Worm (Caenorhabditis elegans) whole organism, L3 larva: ENCODE results near the gene C26B9.5.
A peak's percentile ranks its signal among the peaks of the same experiment; 100 is the strongest.

Experiments
- ZK546.5 ChIP-seq: sonication (generic microtip); optimal IDR thresholded peaks from 2 replicates; lab custom pipeline; 2017; ENCODE audit warnings: missing biosample characterization, missing genetic modification characterization
- ama-1 ChIP-seq: fragments of 150-350 bp; optimal IDR thresholded peaks from 2 replicates; lab custom pipeline; 2018
- ceh-16 ChIP-seq: sonication (generic microtip); optimal IDR thresholded peaks from 2 replicates; lab custom pipeline; 2017; ENCODE audit warnings: missing biosample characterization, missing genetic modification characterization
- ceh-28 ChIP-seq: fragments of 150-350 bp; optimal IDR thresholded peaks from 2 replicates; lab custom pipeline; 2014; ENCODE audit warnings: missing biosample characterization, missing genetic modification reagents, missing genetic modification characterization
- ceh-82 ChIP-seq: fragments of 150-350 bp; optimal IDR thresholded peaks from 2 replicates; lab custom pipeline; 2014; ENCODE audit warnings: missing biosample characterization, missing genetic modification characterization
- ceh-9 ChIP-seq: sonication (generic microtip); optimal IDR thresholded peaks from 2 replicates; lab custom pipeline; 2018; ENCODE audit warnings: missing biosample characterization, missing genetic modification characterization
- egl-27 ChIP-seq: sonication (generic microtip); optimal IDR thresholded peaks from 4 replicates; lab custom pipeline; 2017; ENCODE audit warnings: missing biosample characterization, missing genetic modification reagents, missing genetic modification characterization
- elt-1 ChIP-seq: fragments of 150-350 bp; optimal IDR thresholded peaks from 2 replicates; lab custom pipeline; 2014; ENCODE audit warnings: missing biosample characterization, missing genetic modification characterization
- elt-2 ChIP-seq: sonication (generic microtip); optimal IDR thresholded peaks from 2 replicates; lab custom pipeline; 2016; ENCODE audit warnings: missing genetic modification reagents, mild to moderate bottlenecking, missing genetic modification characterization, missing compliant biosample characterization
- elt-3 ChIP-seq, 3 experiments: fragments of 150-350 bp in 1 of 3; sonication (generic microtip) in 2 of 3; optimal IDR thresholded peaks; 2 replicates in 2 of 3; 4 replicates in 1 of 3; lab custom pipeline; 2014 to 2017; ENCODE audit warnings: missing biosample characterization in 3 of 3, missing genetic modification characterization in 3 of 3
- eor-1 ChIP-seq, 2 experiments: fragments of 150-350 bp; optimal IDR thresholded peaks; 2 replicates each; lab custom pipeline; 2014 to 2018; ENCODE audit warnings: missing biosample characterization in 2 of 2, missing genetic modification characterization in 2 of 2
- fkh-10 ChIP-seq: sonication (generic microtip); optimal IDR thresholded peaks from 2 replicates; lab custom pipeline; 2017; ENCODE audit warnings: missing biosample characterization, missing genetic modification reagents, missing genetic modification characterization
- fos-1 ChIP-seq: fragments of 150-350 bp; optimal IDR thresholded peaks from 2 replicates; lab custom pipeline; 2014; ENCODE audit warnings: missing biosample characterization, missing genetic modification characterization
- hmg-11 ChIP-seq: sonication (generic microtip); optimal IDR thresholded peaks from 2 replicates; lab custom pipeline; 2016; ENCODE audit warnings: missing genetic modification characterization, missing compliant biosample characterization
- jun-1 ChIP-seq: fragments of 150-350 bp; optimal IDR thresholded peaks from 2 replicates; lab custom pipeline; 2014; ENCODE audit warnings: missing biosample characterization, missing genetic modification reagents, missing genetic modification characterization
- lin-15B ChIP-seq: fragments of 150-350 bp; optimal IDR thresholded peaks from 2 replicates; lab custom pipeline; 2014; ENCODE audit warnings: missing biosample characterization, missing genetic modification characterization
- lin-39 ChIP-seq: fragments of 150-350 bp; optimal IDR thresholded peaks from 2 replicates; lab custom pipeline; 2018; ENCODE audit warnings: missing biosample characterization, missing genetic modification reagents, missing genetic modification characterization
- lsy-12 ChIP-seq: sonication (generic microtip); optimal IDR thresholded peaks from 2 replicates; lab custom pipeline; 2016; ENCODE audit warnings: mild to moderate bottlenecking, missing genetic modification characterization, missing compliant biosample characterization
- mdl-1 ChIP-seq: fragments of 150-350 bp; optimal IDR thresholded peaks from 2 replicates; lab custom pipeline; 2014; ENCODE audit warnings: missing biosample characterization, missing genetic modification characterization
- nhr-11 ChIP-seq: fragments of 150-350 bp; optimal IDR thresholded peaks from 2 replicates; lab custom pipeline; 2014; ENCODE audit warnings: missing biosample characterization, missing genetic modification characterization
- nhr-12 ChIP-seq: fragments of 150-350 bp; optimal IDR thresholded peaks from 2 replicates; lab custom pipeline; 2014; ENCODE audit warnings: missing biosample characterization, missing genetic modification characterization
- nhr-23 ChIP-seq: fragments of 150-350 bp; optimal IDR thresholded peaks from 2 replicates; lab custom pipeline; 2014; ENCODE audit warnings: missing biosample characterization, missing genetic modification reagents, missing genetic modification characterization
- nhr-25 ChIP-seq: sonication (generic microtip); optimal IDR thresholded peaks from 2 replicates; lab custom pipeline; 2017; ENCODE audit warnings: missing biosample characterization, missing genetic modification characterization
- nhr-43 ChIP-seq: sonication (generic microtip); optimal IDR thresholded peaks from 2 replicates; lab custom pipeline; 2016; ENCODE audit warnings: mild to moderate bottlenecking, missing genetic modification characterization, missing compliant biosample characterization; ENCODE audit not compliant: poor library complexity, severe bottlenecking
- nhr-67 ChIP-seq: fragments of 150-350 bp; optimal IDR thresholded peaks from 2 replicates; lab custom pipeline; 2014; ENCODE audit warnings: missing biosample characterization, missing genetic modification characterization
- nhr-77 ChIP-seq: fragments of 150-350 bp; optimal IDR thresholded peaks from 2 replicates; lab custom pipeline; 2014; ENCODE audit warnings: missing biosample characterization, missing genetic modification characterization
- pha-4 ChIP-seq: fragments of 150-350 bp; optimal IDR thresholded peaks from 2 replicates; lab custom pipeline; 2014; ENCODE audit warnings: missing biosample characterization, missing genetic modification reagents, missing genetic modification characterization
- pqm-1 ChIP-seq: fragments of 150-350 bp; optimal IDR thresholded peaks from 2 replicates; lab custom pipeline; 2017; ENCODE audit warnings: missing biosample characterization, missing genetic modification characterization, inconsistent platforms
- skn-1 ChIP-seq: fragments of 150-350 bp; optimal IDR thresholded peaks from 2 replicates; lab custom pipeline; 2014; ENCODE audit warnings: missing biosample characterization, missing genetic modification characterization
- snpc-4 ChIP-seq: fragments of 150-350 bp; optimal IDR thresholded peaks from 2 replicates; lab custom pipeline; 2014; ENCODE audit warnings: missing biosample characterization, missing genetic modification characterization
- tbx-2 ChIP-seq: sonication (generic microtip); optimal IDR thresholded peaks from 2 replicates; lab custom pipeline; 2016; ENCODE audit warnings: mild to moderate bottlenecking, missing genetic modification characterization, missing compliant biosample characterization
- unc-39 ChIP-seq: sonication (generic microtip); optimal IDR thresholded peaks from 4 replicates; lab custom pipeline; 2017; ENCODE audit warnings: missing biosample characterization, missing genetic modification characterization
- unc-62 ChIP-seq: fragments of 150-350 bp; sonication (generic microtip); optimal IDR thresholded peaks from 4 replicates; lab custom pipeline; 2014; ENCODE audit warnings: missing biosample characterization, missing genetic modification reagents, missing genetic modification characterization
- ztf-4 ChIP-seq: fragments of 150-350 bp; optimal IDR thresholded peaks from 2 replicates; lab custom pipeline; 2014; ENCODE audit warnings: missing biosample characterization, missing genetic modification characterization

C26B9.5 gene

ce11 chrX:5336498-5336897 is 7.2 kb downstream of the C26B9.5 start (continued):
- TF ChIP-seq fos-1 (tag; lab: Kevin White, UChicago), result no peak
- no peak for TF ChIP-seq nhr-12 (tag; lab: Kevin White, UChicago)
- peak; percentile 71 for TF ChIP-seq lin-39 (tag; lab: Kevin White, UChicago)
- TF ChIP-seq nhr-43 (tag; lab: Kevin White, UChicago), result peak; percentile 74
- TF ChIP-seq ztf-4, result no peak
- TF ChIP-seq, all 47 proteins: peak for 17

- TF ChIP-seq nhr-23 (tag; lab: Kevin White, UChicago) (peak; percentile 51), elt-1 (tag; lab: Kevin White, UChicago) (no peak), nhr-25 (tag; lab: Kevin White, UChicago) (peak; percentile 40), ztf-4 (no peak), hmg-11 (tag; lab: Kevin White, UChicago) (peak; percentile 18)
Observed at ce11 chrX:5337959-5338358, 8.7 kb downstream of the C26B9.5 start, which contains the start of gene C26B9.3. Gene C26B9.3 (plus strand): TSS chrX:5338301.

ce11 chrX:5339357-5339756 is 10.1 kb downstream of the C26B9.5 start:
- TF ChIP-seq pqm-1 (tag; lab: Kevin White, UChicago), result no peak
- TF ChIP-seq ceh-82 (tag; lab: Kevin White, UChicago), result no peak
- TF ChIP-seq unc-39 (tag; lab: Kevin White, UChicago), result no peak
- TF ChIP-seq jun-1 (tag; lab: Kevin White, UChicago), result no peak
- no peak for TF ChIP-seq pha-4
- no peak for TF ChIP-seq egl-27 (tag; lab: Kevin White, UChicago)
- no peak for TF ChIP-seq elt-1 (tag; lab: Kevin White, UChicago)
- TF ChIP-seq hmg-11 (tag; lab: Kevin White, UChicago), result no peak
- TF ChIP-seq elt-2 (tag; lab: Kevin White, UChicago), result no peak
- no peak for TF ChIP-seq snpc-4 (tag; lab: Kevin White, UChicago)
- TF ChIP-seq eor-1 (tag; optimal IDR thresholded peaks at IDR 0.05; lab: Kevin White, UChicago), result no peak
- TF ChIP-seq lin-39 (tag; lab: Kevin White, UChicago), result no peak
- peak in 1 of 3 experiments; percentile 62 for TF ChIP-seq elt-3 (tag; optimal IDR thresholded peaks at IDR 0.05; lab: Kevin White, UChicago)
- TF ChIP-seq nhr-67, result no peak
- TF ChIP-seq nhr-23 (tag; lab: Kevin White, UChicago), result no peak
- peak; percentile 90 for TF ChIP-seq nhr-25 (tag; lab: Kevin White, UChicago)
- TF ChIP-seq nhr-77 (tag; lab: Kevin White, UChicago), result no peak
- no peak for TF ChIP-seq nhr-12 (tag; lab: Kevin White, UChicago)
- TF ChIP-seq nhr-11 (tag; lab: Kevin White, UChicago), result no peak
- TF ChIP-seq ZK546.5 (tag; lab: Kevin White, UChicago), result no peak
- TF ChIP-seq ceh-16, result no peak
- TF ChIP-seq ceh-28 (tag; lab: Kevin White, UChicago), result no peak
- TF ChIP-seq skn-1 (tag; lab: Kevin White, UChicago), result no peak
- TF ChIP-seq nhr-43 (tag; lab: Kevin White, UChicago), result peak; percentile 36
- no peak for TF ChIP-seq lin-15B (tag; lab: Kevin White, UChicago)
- TF ChIP-seq unc-62 (GFP tag; lab: Kevin White, UChicago), result peak; percentile 88
- no peak for TF ChIP-seq fkh-10 (GFP tag; lab: Kevin White, UChicago)
- no peak for TF ChIP-seq lsy-12 (tag; lab: Kevin White, UChicago)
- TF ChIP-seq, all 47 proteins: peak for 4

- TF ChIP-seq lin-15B (tag; lab: Kevin White, UChicago), result no peak
- TF ChIP-seq ztf-4, result no peak
- no peak for TF ChIP-seq elt-1 (tag; lab: Kevin White, UChicago)
- TF ChIP-seq egl-27 (tag; lab: Kevin White, UChicago), result no peak
- no peak for TF ChIP-seq ama-1 (lab: Kevin White, UChicago)
- TF ChIP-seq fkh-10 (GFP tag; lab: Kevin White, UChicago), result no peak
- TF ChIP-seq nhr-23 (tag; lab: Kevin White, UChicago), result no peak
- TF ChIP-seq tbx-2, result no peak
- TF ChIP-seq ZK546.5 (tag; lab: Kevin White, UChicago), result no peak
- TF ChIP-seq ceh-9 (tag; lab: Kevin White, UChicago), result no peak
- no peak for TF ChIP-seq unc-62 (GFP tag; lab: Kevin White, UChicago)
- TF ChIP-seq nhr-43 (tag; lab: Kevin White, UChicago), result no peak
- TF ChIP-seq ceh-82 (tag; lab: Kevin White, UChicago), result no peak
- TF ChIP-seq mdl-1 (tag; lab: Kevin White, UChicago), result no peak
- TF ChIP-seq nhr-77 (tag; lab: Kevin White, UChicago), result no peak
- TF ChIP-seq fos-1 (tag; lab: Kevin White, UChicago), result no peak
Observed at ce11 chrX:5339889-5340288, 10.6 kb downstream of the C26B9.5 start, which contains the start of gene C26B9.2. Gene C26B9.2 (plus strand): TSS chrX:5340189.
